Worm (Caenorhabditis elegans) whole organism, midembryonic: Measurements from ENCODE around the gene srbc-29.

Experiments
- T22C8.4 ChIP-seq: fragments of 200-800 bp; sonication (Bioruptor generic); IDR thresholded peaks from 2 replicates; pipeline ENCODE4 v1.3.6; 2022; ENCODE audit warnings: missing genetic modification characterization, missing compliant biosample characterization
- cog-1 ChIP-seq: sonication (generic microtip); optimal IDR thresholded peaks from 2 replicates; lab custom pipeline; 2016; ENCODE audit warnings: missing genetic modification characterization, missing compliant biosample characterization
- flt-1 ChIP-seq: fragments of 200-800 bp; sonication (Bioruptor generic); IDR thresholded peaks from 2 replicates; pipeline ENCODE4 v1.3.6; 2022; ENCODE audit warnings: missing genetic modification characterization, missing compliant biosample characterization
- klf-2 ChIP-seq: fragments of 200-800 bp; sonication (Bioruptor generic); conservative IDR thresholded peaks from 2 replicates; pipeline ENCODE4 v1.3.6; 2022; ENCODE audit warnings: missing genetic modification reagents, missing genetic modification characterization, missing compliant biosample characterization
- med-1 ChIP-seq: sonication (generic microtip); optimal IDR thresholded peaks from 2 replicates; lab custom pipeline; 2017; ENCODE audit warnings: missing genetic modification characterization, mild to moderate bottlenecking, missing compliant biosample characterization, antibody characterized with exemption, missing genetic modification reagents; ENCODE audit not compliant: insufficient read depth
- ref-1 ChIP-seq: fragments of 200-800 bp; sonication (Bioruptor generic); conservative IDR thresholded peaks from 2 replicates; pipeline ENCODE4 v1.3.6; 2022; ENCODE audit warnings: missing genetic modification reagents, missing genetic modification characterization, missing compliant biosample characterization
- tab-1 ChIP-seq: fragments of 200-800 bp; sonication (Bioruptor generic); IDR thresholded peaks from 2 replicates; pipeline ENCODE4 v1.3.6; 2022; ENCODE audit warnings: missing genetic modification characterization, missing compliant biosample characterization
- ztf-23 ChIP-seq: fragments of 200-800 bp; sonication (Bioruptor generic); IDR thresholded peaks from 2 replicates; pipeline ENCODE4 v1.3.6; 2022; ENCODE audit warnings: missing genetic modification reagents, missing genetic modification characterization, missing compliant biosample characterization
- ztf-29 ChIP-seq: fragments of 200-800 bp; sonication (Bioruptor generic); IDR thresholded peaks from 2 replicates; pipeline ENCODE4 v1.3.6; 2022; ENCODE audit warnings: missing genetic modification reagents, missing genetic modification characterization, missing compliant biosample characterization

DNA sequence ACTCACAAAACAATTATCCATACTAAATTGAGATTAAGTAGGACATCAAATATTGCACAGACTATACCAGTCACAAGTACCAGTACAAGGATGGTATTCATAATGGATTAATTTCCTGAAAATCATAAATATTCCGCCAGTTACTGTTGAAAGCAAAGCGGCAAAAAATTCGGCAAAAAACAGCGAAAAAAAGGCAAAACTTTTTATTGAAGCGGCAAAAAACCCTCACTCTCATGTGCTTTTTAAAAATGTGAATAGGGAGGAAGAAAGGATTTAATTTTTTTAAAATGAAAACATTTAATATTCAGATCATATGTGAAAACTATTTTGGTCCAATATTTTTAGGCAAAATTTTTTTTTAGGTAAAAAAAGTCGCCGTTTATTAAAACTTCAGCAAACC is at the start of gene srbc-29:
- TF ChIP-seq flt-1 (GFP tag; lab: Robert Waterston, UW) = no peak
- TF ChIP-seq ztf-23 (GFP tag; lab: Robert Waterston, UW) = no peak
- no peak for TF ChIP-seq cog-1 (tag; lab: Kevin White, UChicago)
- no peak for TF ChIP-seq klf-2 (GFP tag; lab: Robert Waterston, UW)
- no peak for TF ChIP-seq T22C8.4 (GFP tag; lab: Robert Waterston, UW)
- TF ChIP-seq tab-1 (GFP tag; lab: Robert Waterston, UW) = no peak
- TF ChIP-seq med-1 (GFP tag; lab: Kevin White, UChicago) = no peak
- no peak for TF ChIP-seq ztf-29 (GFP tag; lab: Robert Waterston, UW)
- TF ChIP-seq ref-1 = no peak
